Fruit fly (Drosophila melanogaster) whole organism, embryonic: ENCODE data around the gene Nup153.

Experiments used
- CG4328 ChIP-seq: fragments of 200-800 bp; sonication (Bioruptor generic); optimal IDR thresholded peaks from 3 replicates; lab custom pipeline; 2017; ENCODE audit warnings: missing biosample characterization, missing genetic modification reagents, missing genetic modification characterization
- CG5245 ChIP-seq: fragments of 200-800 bp; sonication (Bioruptor generic); optimal IDR thresholded peaks from 3 replicates; lab custom pipeline; 2016; ENCODE audit warnings: missing biosample characterization, missing genetic modification characterization
- CG6765 ChIP-seq: fragments of 200-800 bp; sonication (Bioruptor generic); optimal IDR thresholded peaks from 3 replicates; lab custom pipeline; 2017; ENCODE audit warnings: missing biosample characterization, mild to moderate bottlenecking, missing genetic modification characterization
- CG8281 ChIP-seq: fragments of 200-800 bp; sonication (Bioruptor generic); optimal IDR thresholded peaks from 2 replicates; lab custom pipeline; 2018; ENCODE audit warnings: missing biosample characterization, mild to moderate bottlenecking, missing genetic modification characterization, moderate library complexity
- HmgZ ChIP-seq: fragments of 200-800 bp; sonication (Bioruptor generic); optimal IDR thresholded peaks from 2 replicates; lab custom pipeline; 2018; ENCODE audit warnings: missing biosample characterization, mild to moderate bottlenecking, missing genetic modification characterization
- NFAT ChIP-seq: fragments of 200-800 bp; sonication (Bioruptor generic); IDR thresholded peaks from 2 replicates; pipeline ENCODE4 v1.3.6; 2022; ENCODE audit warnings: missing biosample characterization, missing genetic modification characterization
- Nf-YA ChIP-seq: fragments of 200-800 bp; sonication (Bioruptor generic); IDR thresholded peaks from 2 replicates; pipeline ENCODE4 v1.3.6; 2022; ENCODE audit warnings: missing biosample characterization, missing genetic modification characterization
- cad ChIP-seq: fragments of >200 bp; optimal IDR thresholded peaks from 2 replicates; lab custom pipeline; 2017; ENCODE audit warnings: missing biosample characterization, missing genetic modification characterization
- ftz-f1 ChIP-seq: fragments of 200-800 bp; sonication (Bioruptor generic); optimal IDR thresholded peaks from 2 replicates; lab custom pipeline; 2016; ENCODE audit warnings: missing biosample characterization, missing genetic modification characterization
- lov ChIP-seq, 2 experiments: fragments of 200-800 bp in 1 of 2; fragments of >200 bp in 1 of 2; sonication (Bioruptor generic) in 1 of 2; IDR thresholded peaks in 1 of 2; optimal IDR thresholded peaks in 1 of 2; 2 replicates in 1 of 2; 3 replicates in 1 of 2; pipeline versions ENCODE4 v1.3.6 to Lab custom; 2017 to 2022; ENCODE audit warnings: missing biosample characterization in 1 of 2, missing genetic modification characterization in 1 of 2
- maf-S ChIP-seq: fragments of 200-800 bp; sonication (Bioruptor generic); optimal IDR thresholded peaks from 2 replicates; lab custom pipeline; 2016; ENCODE audit warnings: missing biosample characterization, missing genetic modification characterization
- odd ChIP-seq: fragments of 200-800 bp; sonication (Bioruptor generic); optimal IDR thresholded peaks from 2 replicates; lab custom pipeline; 2017; ENCODE audit warnings: missing biosample characterization, mild to moderate bottlenecking, missing genetic modification characterization

dm6 chrX:16579978-16580377 lies 19.1 kb upstream of the Nup153 start:
- TF ChIP-seq CG8281 (tag; lab: Kevin White, UChicago) (no peak), CG4328 (GFP tag; lab: Kevin White, UChicago) (no peak), HmgZ (tag; lab: Kevin White, UChicago) (no peak), Nf-YA (no peak), cad (GFP tag; lab: Kevin White, UChicago) (no peak), CG6765 (no peak), CG5245 (GFP tag; lab: Kevin White, UChicago) (no peak), ftz-f1 (GFP tag; lab: Kevin White, UChicago) (no peak), maf-S (GFP tag; lab: Kevin White, UChicago) (no peak), odd (GFP tag; lab: Kevin White, UChicago) (no peak), lov (optimal IDR thresholded peaks at IDR 0.05; lab: Kevin White, UChicago) (no peak), lov (GFP tag; IDR thresholded peaks at IDR 0.05; lab: Robert Waterston, UW) (no peak), NFAT (GFP tag; lab: Robert Waterston, UW) (no peak)
